Worm (Caenorhabditis elegans) whole organism, L2 larva: ENCODE results near the gene nkb-3.
A peak's percentile ranks its signal among the peaks of the same experiment; 100 is the strongest.

Source experiments
- C34F6.9 ChIP-seq: fragments of 150-350 bp; optimal IDR thresholded peaks from 2 replicates; lab custom pipeline; 2014; ENCODE audit warnings: missing biosample characterization, missing genetic modification characterization
- F13H6.1 ChIP-seq: sonication (generic microtip); optimal IDR thresholded peaks from 2 replicates; lab custom pipeline; 2016; ENCODE audit warnings: missing genetic modification characterization, missing compliant biosample characterization
- alr-1 ChIP-seq: fragments of 150-350 bp; optimal IDR thresholded peaks from 2 replicates; lab custom pipeline; 2014; ENCODE audit warnings: missing biosample characterization, missing genetic modification characterization
- ama-1 ChIP-seq: fragments of 150-350 bp; optimal IDR thresholded peaks from 2 replicates; lab custom pipeline; 2018; ENCODE audit warnings: inconsistent platforms
- ceh-16 ChIP-seq: fragments of 150-350 bp; optimal IDR thresholded peaks from 2 replicates; lab custom pipeline; 2014; ENCODE audit warnings: missing biosample characterization, missing genetic modification characterization
- ceh-82 ChIP-seq: fragments of 150-350 bp; optimal IDR thresholded peaks from 2 replicates; lab custom pipeline; 2014; ENCODE audit warnings: missing biosample characterization, missing genetic modification characterization
- crh-2 ChIP-seq: sonication (generic microtip); optimal IDR thresholded peaks from 2 replicates; lab custom pipeline; 2017; ENCODE audit warnings: missing biosample characterization, missing genetic modification characterization
- egl-27 ChIP-seq: sonication (generic microtip); optimal IDR thresholded peaks from 3 replicates; lab custom pipeline; 2017; ENCODE audit warnings: missing biosample characterization, missing genetic modification reagents, missing genetic modification characterization
- elt-1 ChIP-seq: fragments of 150-350 bp; optimal IDR thresholded peaks from 2 replicates; lab custom pipeline; 2014; ENCODE audit warnings: missing biosample characterization, missing genetic modification characterization
- fos-1 ChIP-seq: fragments of 150-350 bp; optimal IDR thresholded peaks from 2 replicates; lab custom pipeline; 2014; ENCODE audit warnings: missing biosample characterization, missing genetic modification characterization
- gmeb-1 ChIP-seq: fragments of 150-350 bp; optimal IDR thresholded peaks from 2 replicates; lab custom pipeline; 2014; ENCODE audit warnings: missing biosample characterization, missing genetic modification characterization
- lin-11 ChIP-seq: fragments of 150-350 bp; sonication (generic microtip); optimal IDR thresholded peaks from 2 replicates; lab custom pipeline; 2014; ENCODE audit warnings: missing biosample characterization, missing genetic modification characterization, inconsistent platforms, mixed read lengths
- lin-39 ChIP-seq: fragments of 150-350 bp; optimal IDR thresholded peaks from 2 replicates; lab custom pipeline; 2014; ENCODE audit warnings: missing biosample characterization, missing genetic modification reagents, missing genetic modification characterization
- lsy-2 ChIP-seq, 2 experiments: fragments of 150-350 bp in 1 of 2; sonication (generic microtip) in 1 of 2; optimal IDR thresholded peaks; 2 replicates each; lab custom pipeline; 2014 to 2017; ENCODE audit warnings: missing biosample characterization in 2 of 2, missing genetic modification characterization in 2 of 2
- mab-5 ChIP-seq: fragments of 150-350 bp; optimal IDR thresholded peaks from 2 replicates; lab custom pipeline; 2014; ENCODE audit warnings: missing biosample characterization, missing genetic modification characterization
- mbf-1 ChIP-seq: sonication (generic microtip); optimal IDR thresholded peaks from 2 replicates; lab custom pipeline; 2017; ENCODE audit warnings: missing biosample characterization, missing genetic modification characterization
- mdl-1 ChIP-seq, 2 experiments: fragments of 150-350 bp in 1 of 2; sonication (generic microtip) in 1 of 2; optimal IDR thresholded peaks; 2 replicates each; lab custom pipeline; 2017; ENCODE audit warnings: missing biosample characterization in 2 of 2, missing genetic modification characterization in 2 of 2
- nhr-10 ChIP-seq: sonication (generic microtip); optimal IDR thresholded peaks from 2 replicates; lab custom pipeline; 2017; ENCODE audit warnings: missing biosample characterization, missing genetic modification characterization
- nhr-129 ChIP-seq: fragments of 150-350 bp; optimal IDR thresholded peaks from 2 replicates; lab custom pipeline; 2014; ENCODE audit warnings: missing biosample characterization, missing genetic modification characterization
- nhr-21 ChIP-seq: fragments of 150-350 bp; optimal IDR thresholded peaks from 2 replicates; lab custom pipeline; 2014; ENCODE audit warnings: missing biosample characterization, missing genetic modification characterization
- nhr-25 ChIP-seq: fragments of 150-350 bp; sonication (generic microtip); optimal IDR thresholded peaks from 3 replicates; lab custom pipeline; 2014; ENCODE audit warnings: missing biosample characterization, missing genetic modification characterization
- nhr-6 ChIP-seq: fragments of 150-350 bp; optimal IDR thresholded peaks from 2 replicates; lab custom pipeline; 2014; ENCODE audit warnings: missing biosample characterization, missing genetic modification characterization
- peb-1 ChIP-seq: fragments of 150-350 bp; optimal IDR thresholded peaks from 2 replicates; lab custom pipeline; 2014; ENCODE audit warnings: missing biosample characterization, missing genetic modification characterization
- sem-4 ChIP-seq: fragments of 150-350 bp; optimal IDR thresholded peaks from 2 replicates; lab custom pipeline; 2014; ENCODE audit warnings: missing biosample characterization, missing genetic modification reagents, missing genetic modification characterization
- skn-1 ChIP-seq: sonication (generic microtip); optimal IDR thresholded peaks from 2 replicates; lab custom pipeline; 2017; ENCODE audit warnings: missing biosample characterization, missing genetic modification characterization
- sma-3 ChIP-seq: sonication (generic microtip); optimal IDR thresholded peaks from 2 replicates; lab custom pipeline; 2016; ENCODE audit warnings: missing genetic modification reagents, missing genetic modification characterization, missing compliant biosample characterization
- sma-9 ChIP-seq, 2 experiments: fragments of 150-350 bp in 1 of 2; sonication (generic microtip) in 1 of 2; optimal IDR thresholded peaks; 2 replicates each; lab custom pipeline; 2014 to 2016; ENCODE audit warnings: missing genetic modification characterization in 2 of 2, mild to moderate bottlenecking in 1 of 2, missing biosample characterization in 1 of 2, missing compliant biosample characterization in 1 of 2, missing genetic modification reagents in 1 of 2, moderate library complexity in 1 of 2
- unc-39 ChIP-seq: fragments of 150-350 bp; optimal IDR thresholded peaks from 2 replicates; lab custom pipeline; 2014; ENCODE audit warnings: missing biosample characterization, missing genetic modification characterization
- unc-55 ChIP-seq: fragments of 150-350 bp; sonication (generic microtip); optimal IDR thresholded peaks from 3 replicates; lab custom pipeline; 2014; ENCODE audit warnings: missing biosample characterization, missing genetic modification reagents, missing genetic modification characterization
- zag-1 ChIP-seq: fragments of 150-350 bp; optimal IDR thresholded peaks from 2 replicates; lab custom pipeline; 2014; ENCODE audit warnings: missing biosample characterization, missing genetic modification characterization
- ztf-1 ChIP-seq: fragments of 200-800 bp; sonication (Bioruptor generic); conservative IDR thresholded peaks from 2 replicates; pipeline ENCODE4 v1.3.6; 2022; ENCODE audit warnings: missing genetic modification characterization, missing compliant biosample characterization
- ztf-11 ChIP-seq: sonication (generic microtip); optimal IDR thresholded peaks from 2 replicates; lab custom pipeline; 2017; ENCODE audit warnings: missing biosample characterization, missing genetic modification characterization
- ztf-4 ChIP-seq: fragments of 150-350 bp; optimal IDR thresholded peaks from 2 replicates; lab custom pipeline; 2014; ENCODE audit warnings: missing biosample characterization, missing genetic modification characterization

The nkb-3 gene

DNA sequence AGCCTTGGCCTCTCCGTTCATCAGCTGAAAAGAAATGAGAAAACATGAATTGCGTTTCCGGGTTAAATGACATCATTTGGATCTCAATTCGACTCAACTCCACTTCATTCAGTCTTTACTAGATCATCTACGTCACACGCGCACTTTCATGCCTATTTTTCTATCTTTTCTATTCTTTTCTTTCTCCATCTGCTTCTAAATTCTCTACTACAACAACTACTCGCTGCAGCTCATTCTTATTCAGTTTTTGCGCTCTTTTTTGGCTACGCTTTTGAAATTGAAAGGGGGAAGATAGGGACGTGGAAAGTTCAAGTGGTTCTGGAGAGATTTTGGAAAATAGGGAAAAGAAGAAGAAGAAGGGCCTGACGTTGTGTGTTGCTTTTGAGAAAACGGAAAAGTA is 1.8 kb downstream of the nkb-3 start (continued):
- TF ChIP-seq zag-1 (tag; lab: Kevin White, UChicago): peak; percentile 80
- TF ChIP-seq unc-55 (GFP tag; lab: Kevin White, UChicago): peak; percentile 95
- peak; percentile 71 for TF ChIP-seq egl-27 (tag; lab: Kevin White, UChicago)
- peak; percentile 50 for TF ChIP-seq nhr-21 (tag; lab: Kevin White, UChicago)
- no peak for TF ChIP-seq nhr-10 (tag; lab: Kevin White, UChicago)
- TF ChIP-seq skn-1 (tag; lab: Kevin White, UChicago): no peak
- no peak for TF ChIP-seq mab-5 (tag; lab: Kevin White, UChicago)

DNA sequence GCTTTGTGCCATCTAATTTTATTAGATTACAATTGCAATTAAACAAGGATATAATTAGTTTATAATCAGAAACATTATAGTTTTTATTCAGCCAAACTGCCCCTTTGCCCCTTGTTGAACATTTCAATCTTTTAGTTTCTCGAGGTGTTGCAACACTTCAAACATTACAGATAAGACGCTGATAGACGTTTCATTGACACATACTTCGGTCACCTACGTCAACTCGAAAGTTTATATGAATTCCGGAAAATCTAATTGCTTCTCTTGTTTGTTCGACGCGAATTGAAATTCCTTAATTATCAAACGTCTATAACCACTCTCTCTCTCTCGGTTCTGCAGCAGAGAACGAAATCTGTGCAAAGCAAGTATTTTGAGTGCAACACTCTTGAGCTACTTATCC is 3.1 kb downstream of the nkb-3 start:
- TF ChIP-seq fos-1: peak; percentile 11
- peak; percentile 10 for TF ChIP-seq sma-9 (GFP tag; optimal IDR thresholded peaks at IDR 0.05; lab: Kevin White, UChicago)
- no peak for TF ChIP-seq sma-9 (tag; optimal IDR thresholded peaks at IDR 0.05; lab: Kevin White, UChicago)
- no peak for TF ChIP-seq ztf-4 (tag; lab: Kevin White, UChicago)
- TF ChIP-seq zag-1 (tag; lab: Kevin White, UChicago): no peak
- TF ChIP-seq nhr-25 (tag; lab: Kevin White, UChicago): no peak
- TF ChIP-seq nhr-10 (tag; lab: Kevin White, UChicago): no peak
- no peak for TF ChIP-seq nhr-6 (tag; lab: Kevin White, UChicago)
- no peak for TF ChIP-seq mbf-1 (tag; lab: Kevin White, UChicago)
- no peak for TF ChIP-seq lin-11
- no peak for TF ChIP-seq lsy-2 (tag; optimal IDR thresholded peaks at IDR 0.05; lab: Kevin White, UChicago)
- TF ChIP-seq, all 48 proteins: peak for 2

DNA sequence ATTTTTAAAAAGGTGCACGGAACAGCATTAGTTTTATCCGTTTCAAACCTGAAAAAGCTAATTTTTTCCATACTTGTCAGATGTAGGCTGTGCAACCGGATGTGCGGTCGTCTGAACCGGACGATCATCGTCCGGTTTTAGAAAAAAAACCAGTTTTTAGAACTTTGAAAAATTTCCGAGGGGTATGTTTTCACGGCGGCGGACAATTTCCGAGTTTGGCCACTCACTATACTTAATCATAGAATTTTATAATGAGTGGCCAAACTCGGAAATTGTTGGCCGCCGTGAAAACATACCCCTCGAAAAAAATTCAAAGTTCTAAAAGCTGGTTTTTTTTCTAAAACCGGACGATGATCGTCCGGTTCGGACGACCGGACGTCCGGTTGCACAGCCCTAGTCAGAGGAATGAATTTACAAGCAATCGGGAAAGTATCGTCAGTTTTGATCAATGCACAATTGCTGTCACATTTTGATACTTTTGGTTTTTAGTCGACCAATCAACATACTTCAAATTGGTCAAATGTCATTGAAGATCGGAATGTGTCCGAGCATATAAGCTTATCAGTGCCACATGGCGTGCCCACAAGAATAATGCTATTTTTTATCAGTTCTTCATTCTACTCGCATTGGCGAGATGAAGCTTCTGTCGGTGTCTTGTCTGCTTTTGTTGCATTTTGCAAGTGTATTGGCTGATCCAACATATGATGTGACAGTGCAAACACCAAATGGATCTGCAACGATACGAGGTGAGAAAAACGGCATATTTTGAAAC is 10.5 kb downstream of the nkb-3 start, which contains the start of gene cest-13:
Gene cest-13 (plus strand): TSS at position 562 of the 772 bp plus-strand sequence.
- TF ChIP-seq nhr-10 (tag; lab: Kevin White, UChicago): no peak
- TF ChIP-seq peb-1 (tag; lab: Kevin White, UChicago): no peak
- no peak for TF ChIP-seq lsy-2 (tag; optimal IDR thresholded peaks at IDR 0.05; lab: Kevin White, UChicago)
- TF ChIP-seq sem-4 (tag; lab: Kevin White, UChicago): no peak
- no peak for TF ChIP-seq alr-1
- no peak for TF ChIP-seq sma-3 (GFP tag; lab: Kevin White, UChicago)
- TF ChIP-seq crh-2 (tag; lab: Kevin White, UChicago): peak; percentile 44
- TF ChIP-seq mdl-1 (tag; optimal IDR thresholded peaks at IDR 0.05; lab: Kevin White, UChicago): no peak
- no peak for TF ChIP-seq elt-1 (tag; lab: Kevin White, UChicago)
- TF ChIP-seq ztf-11: no peak
- no peak for TF ChIP-seq lin-39 (tag; lab: Kevin White, UChicago)
- TF ChIP-seq fos-1: peak; percentile 35
- TF ChIP-seq sma-9 (GFP tag; optimal IDR thresholded peaks at IDR 0.05; lab: Kevin White, UChicago): peak; percentile 67
- TF ChIP-seq sma-9 (tag; optimal IDR thresholded peaks at IDR 0.05; lab: Kevin White, UChicago): no peak

DNA sequence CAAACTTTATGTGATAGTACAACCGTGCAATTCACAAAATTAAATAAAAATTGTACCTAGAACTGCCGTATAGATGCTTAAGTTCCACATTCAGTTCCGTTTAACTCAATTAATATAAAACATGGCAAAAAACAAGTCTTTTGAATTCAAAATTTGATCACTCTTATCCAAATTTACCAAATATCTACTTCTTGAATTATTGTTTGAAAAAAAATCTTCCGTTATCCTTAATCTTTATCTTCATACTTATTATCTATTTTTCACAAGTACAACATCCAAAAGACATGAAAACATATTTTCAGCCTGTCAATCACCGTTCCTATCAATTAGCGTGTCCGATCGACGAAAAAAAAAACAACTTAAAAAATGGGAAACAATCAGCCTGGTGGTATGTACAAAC is 14.9 kb downstream of the nkb-3 start, which contains the start of gene aakb-1:
Gene aakb-1 (plus strand): TSS at position 301 of the 400 bp plus-strand sequence.
- no peak for TF ChIP-seq ztf-1 (GFP tag; lab: Robert Waterston, UW)
- no peak for TF ChIP-seq ceh-82 (tag; lab: Kevin White, UChicago)
- TF ChIP-seq gmeb-1 (tag; lab: Kevin White, UChicago): no peak
- no peak for TF ChIP-seq lin-11

DNA sequence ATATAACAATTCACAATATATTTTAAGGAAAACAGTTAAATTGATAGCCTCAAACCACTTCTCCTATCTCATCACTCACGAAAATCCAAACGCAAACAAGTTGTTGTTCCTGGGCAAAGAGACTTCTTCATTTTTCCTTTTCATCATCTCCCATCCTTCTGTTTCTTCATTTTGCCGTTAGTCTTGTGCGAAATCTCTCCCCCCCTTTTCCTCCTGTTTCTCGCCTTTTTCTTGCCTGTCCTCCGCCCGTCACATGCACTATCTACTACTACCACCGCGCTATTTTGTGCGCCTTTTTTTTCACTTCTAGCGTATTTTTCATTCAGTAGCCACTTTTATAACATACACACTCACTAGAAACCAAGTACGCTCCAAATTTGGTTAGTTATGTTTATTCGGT is 15.9 kb downstream of the nkb-3 start:
- TF ChIP-seq unc-55 (GFP tag; lab: Kevin White, UChicago): peak; percentile 49
- no peak for TF ChIP-seq unc-39 (tag; lab: Kevin White, UChicago)
- no peak for TF ChIP-seq ceh-16 (tag; lab: Kevin White, UChicago)
- TF ChIP-seq crh-2 (tag; lab: Kevin White, UChicago): peak; percentile 34
- TF ChIP-seq peb-1 (tag; lab: Kevin White, UChicago): no peak
- peak; percentile 44 for TF ChIP-seq C34F6.9
- TF ChIP-seq lsy-2 (tag; optimal IDR thresholded peaks at IDR 0.05; lab: Kevin White, UChicago): peak in 1 of 2 experiments; percentile 51
- peak; percentile 77 for TF ChIP-seq nhr-129
- peak; percentile 36 to 38 for TF ChIP-seq mdl-1 (tag; optimal IDR thresholded peaks at IDR 0.05; lab: Kevin White, UChicago)
- TF ChIP-seq F13H6.1 (tag; lab: Kevin White, UChicago): peak; percentile 9
- peak; percentile 27 for TF ChIP-seq sma-3 (GFP tag; lab: Kevin White, UChicago)
- TF ChIP-seq ama-1: peak; percentile 25
